ENCODE assay signal across 4 fruit fly cellular contexts in the genomic region with DNA sequence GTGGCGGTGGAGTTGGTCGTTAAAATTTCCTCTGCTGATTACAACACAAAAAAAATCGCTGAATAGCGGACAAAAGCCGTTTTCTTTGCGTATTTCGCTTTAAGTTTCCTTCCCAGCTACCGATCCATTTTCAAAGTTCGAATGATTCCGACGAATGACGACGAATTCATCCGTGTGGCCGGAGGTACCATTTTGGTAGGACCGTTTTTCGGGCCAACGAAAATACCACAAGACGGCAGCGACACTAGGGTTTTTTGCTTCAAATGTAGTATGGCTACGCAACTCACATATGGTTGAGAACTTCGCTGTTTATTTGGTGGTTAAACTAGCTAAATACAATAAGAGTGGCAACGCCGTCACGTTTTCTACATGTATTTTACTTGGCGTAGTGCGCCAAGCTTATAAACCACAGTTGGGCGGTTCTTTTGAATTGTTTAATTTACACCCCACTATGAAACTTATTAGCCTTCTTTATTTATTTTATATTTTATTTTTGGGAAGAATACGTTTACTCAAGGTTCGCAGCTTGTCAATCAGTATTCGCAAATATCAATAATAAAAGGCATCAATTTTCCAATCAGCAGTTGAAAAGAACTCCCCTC.
TF ChIP-seq lines count a peak whose summit lies in the region.

A gene (minus strand): TSS at position 179 of the 602 bp plus-strand sequence.

TF ChIP-seq in whole organism, adult, 20 proteins besides CTCF, POLR2A, EP300 and RAD21 (continued from another document):
- TF ChIP-seq Clk (GFP tag; optimal IDR thresholded peaks at IDR 0.05; lab: Kevin White, UChicago) (peak; percentile 9), kay (GFP tag; lab: Kevin White, UChicago; ENCODE audit: borderline replicate concordance) (peak; percentile 90), ovo (GFP tag; optimal IDR thresholded peaks at IDR 0.05; lab: Kevin White, UChicago) (peak; percentile 54), CG11617 (GFP tag; optimal IDR thresholded peaks at IDR 0.05; lab: Kevin White, UChicago) (peak; percentile 85)

TF ChIP-seq in whole organism, embryonic, 481 proteins besides CTCF, POLR2A, EP300 and RAD21 (continued from another document and continues in another):
- peak; percentile 47 for TF ChIP-seq CHES-1-like (GFP tag; optimal IDR thresholded peaks at IDR 0.05; lab: Kevin White, UChicago)
- TF ChIP-seq CG10654 (GFP tag; optimal IDR thresholded peaks at IDR 0.05; lab: Kevin White, UChicago) = peak; percentile 43
- peak; percentile 60 for TF ChIP-seq CG5180 (GFP tag; optimal IDR thresholded peaks at IDR 0.05; lab: Kevin White, UChicago)
- peak; percentile 34 for TF ChIP-seq CG12744 (GFP tag; optimal IDR thresholded peaks at IDR 0.05; lab: Kevin White, UChicago)
- peak; percentile 93 for TF ChIP-seq HmgZ (tag; optimal IDR thresholded peaks at IDR 0.05; lab: Kevin White, UChicago)
- TF ChIP-seq jing (GFP tag; optimal IDR thresholded peaks at IDR 0.05; lab: Kevin White, UChicago) = no peak
- TF ChIP-seq CG4707 (GFP tag; optimal IDR thresholded peaks at IDR 0.05; lab: Kevin White, UChicago) = peak; percentile 70
- peak; percentile 34 for TF ChIP-seq ATbp (GFP tag; optimal IDR thresholded peaks at IDR 0.05; lab: Kevin White, UChicago)
- peak; percentile 77 for TF ChIP-seq CG18599 (GFP tag; optimal IDR thresholded peaks at IDR 0.05; lab: Kevin White, UChicago)
- peak; percentile 9 for TF ChIP-seq twi (tag; optimal IDR thresholded peaks at IDR 0.05; lab: Kevin White, UChicago)
- TF ChIP-seq Bdp1 (GFP tag; optimal IDR thresholded peaks at IDR 0.05; lab: Kevin White, UChicago) = peak; percentile 16
- TF ChIP-seq wek (GFP tag; optimal IDR thresholded peaks at IDR 0.05; lab: Kevin White, UChicago) = peak; percentile 64
- TF ChIP-seq CG11504 (tag; optimal IDR thresholded peaks at IDR 0.05; lab: Kevin White, UChicago) = peak; percentile 68
- peak; percentile 99 for TF ChIP-seq pita (GFP tag; optimal IDR thresholded peaks at IDR 0.05; lab: Kevin White, UChicago)
- TF ChIP-seq az2 (GFP tag; optimal IDR thresholded peaks at IDR 0.05; lab: Kevin White, UChicago) = peak; percentile 22
- peak; percentile 25 for TF ChIP-seq CG7556 (GFP tag; optimal IDR thresholded peaks at IDR 0.05; lab: Kevin White, UChicago)
- TF ChIP-seq Hey (tag; optimal IDR thresholded peaks at IDR 0.05; lab: Kevin White, UChicago) = no peak
- no peak for TF ChIP-seq CG10462 (GFP tag; optimal IDR thresholded peaks at IDR 0.05; lab: Kevin White, UChicago)
- TF ChIP-seq zf30C (GFP tag; optimal IDR thresholded peaks at IDR 0.05; lab: Kevin White, UChicago) = peak; percentile 7
- peak; percentile 74 for TF ChIP-seq CG17829 (tag; optimal IDR thresholded peaks at IDR 0.05; lab: Kevin White, UChicago)
- peak; percentile 36 for TF ChIP-seq CG7839 (tag; optimal IDR thresholded peaks at IDR 0.05; lab: Kevin White, UChicago)
- no peak for TF ChIP-seq CG10565 (GFP tag; optimal IDR thresholded peaks at IDR 0.05; lab: Kevin White, UChicago)
- peak; percentile 55 for TF ChIP-seq Meics (GFP tag; optimal IDR thresholded peaks at IDR 0.05; lab: Kevin White, UChicago)
- no peak for TF ChIP-seq Six4 (GFP tag; optimal IDR thresholded peaks at IDR 0.05; lab: Kevin White, UChicago)
- TF ChIP-seq C15 (GFP tag; IDR thresholded peaks at IDR 0.05; lab: Robert Waterston, UW) = no peak
- peak; percentile 39 for TF ChIP-seq Hsf (GFP tag; optimal IDR thresholded peaks at IDR 0.05; lab: Kevin White, UChicago)
- TF ChIP-seq Nf-YB (GFP tag; optimal IDR thresholded peaks at IDR 0.05; lab: Kevin White, UChicago) = peak; percentile 39
- peak; percentile 61 for TF ChIP-seq HHEX (GFP tag; optimal IDR thresholded peaks at IDR 0.05; lab: Kevin White, UChicago)
- TF ChIP-seq CG3163 (GFP tag; optimal IDR thresholded peaks at IDR 0.05; lab: Kevin White, UChicago) = peak; percentile 59
- peak; percentile 70 for TF ChIP-seq Hand (GFP tag; optimal IDR thresholded peaks at IDR 0.05; lab: Kevin White, UChicago)
- TF ChIP-seq Optix (GFP tag; IDR thresholded peaks at IDR 0.05; lab: Robert Waterston, UW) = no peak
- peak; percentile 70 for TF ChIP-seq Side (GFP tag; optimal IDR thresholded peaks at IDR 0.05; lab: Kevin White, UChicago)
- peak; percentile 36 for TF ChIP-seq exex (tag; optimal IDR thresholded peaks at IDR 0.05; lab: Kevin White, UChicago)
- peak; percentile 67 for TF ChIP-seq lbe (GFP tag; optimal IDR thresholded peaks at IDR 0.05; lab: Kevin White, UChicago)
- TF ChIP-seq Nf-YC (tag; optimal IDR thresholded peaks at IDR 0.05; lab: Kevin White, UChicago) = peak; percentile 71
- TF ChIP-seq BtbVII (GFP tag; optimal IDR thresholded peaks at IDR 0.05; lab: Kevin White, UChicago) = peak; percentile 52
- peak; percentile 53 for TF ChIP-seq CG7928 (GFP tag; optimal IDR thresholded peaks at IDR 0.05; lab: Kevin White, UChicago)
- peak; percentile 84 for TF ChIP-seq hkb (optimal IDR thresholded peaks at IDR 0.05; lab: Kevin White, UChicago)
- no peak for TF ChIP-seq hkb (GFP tag; IDR thresholded peaks at IDR 0.05; lab: Robert Waterston, UW)
- TF ChIP-seq insv (GFP tag; optimal IDR thresholded peaks at IDR 0.05; lab: Kevin White, UChicago) = peak in 1 of 2 experiments; percentile 76

TF ChIP-seq in whole organism, prepupa, 60 proteins besides CTCF, POLR2A, EP300 and RAD21 (continued from another document):
- TF ChIP-seq Eip93F (GFP tag; optimal IDR thresholded peaks at IDR 0.05; lab: Kevin White, UChicago) = no peak
- TF ChIP-seq CG11294 (GFP tag; IDR thresholded peaks at IDR 0.05; lab: Robert Waterston, UW) = no peak
- TF ChIP-seq vri (GFP tag; optimal IDR thresholded peaks at IDR 0.05; lab: Kevin White, UChicago) = peak; percentile 80
- TF ChIP-seq Sox14 (GFP tag; optimal IDR thresholded peaks at IDR 0.05; lab: Kevin White, UChicago) = peak; percentile 66
- no peak for TF ChIP-seq Gug (GFP tag; IDR thresholded peaks at IDR 0.05; lab: Robert Waterston, UW)
- TF ChIP-seq CG8632 (GFP tag; optimal IDR thresholded peaks at IDR 0.05; lab: Kevin White, UChicago) = no peak
- no peak for TF ChIP-seq Smox (GFP tag; optimal IDR thresholded peaks at IDR 0.05; lab: Kevin White, UChicago)
- TF ChIP-seq CG6808 (GFP tag; optimal IDR thresholded peaks at IDR 0.05; lab: Kevin White, UChicago) = peak; percentile 61
- TF ChIP-seq Hr38 (GFP tag; optimal IDR thresholded peaks at IDR 0.05; lab: Kevin White, UChicago) = no peak
- no peak for TF ChIP-seq CG4318 (GFP tag; optimal IDR thresholded peaks at IDR 0.05; lab: Kevin White, UChicago)
- TF ChIP-seq CG32006 (GFP tag; optimal IDR thresholded peaks at IDR 0.05; lab: Kevin White, UChicago) = no peak
- TF ChIP-seq Ets96B (tag; optimal IDR thresholded peaks at IDR 0.05; lab: Kevin White, UChicago) = peak; percentile 28
- TF ChIP-seq cyc (GFP tag; optimal IDR thresholded peaks at IDR 0.05; lab: Kevin White, UChicago) = no peak
- no peak for TF ChIP-seq svp (GFP tag; lab: Kevin White, UChicago)
- peak; percentile 73 for TF ChIP-seq CG9139 (GFP tag; optimal IDR thresholded peaks at IDR 0.05; lab: Kevin White, UChicago)
- no peak for TF ChIP-seq CG31627 (GFP tag; optimal IDR thresholded peaks at IDR 0.05; lab: Kevin White, UChicago)
- TF ChIP-seq CG6854 (GFP tag; optimal IDR thresholded peaks at IDR 0.05; lab: Kevin White, UChicago) = peak; percentile 90
- peak; percentile 28 for TF ChIP-seq fkh (GFP tag; optimal IDR thresholded peaks at IDR 0.05; lab: Kevin White, UChicago)
- no peak for TF ChIP-seq CG6276 (GFP tag; optimal IDR thresholded peaks at IDR 0.05; lab: Kevin White, UChicago)
- peak; percentile 51 for TF ChIP-seq Eip78C (GFP tag; lab: Kevin White, UChicago)
- peak in 1 of 2 experiments; percentile 0 for TF ChIP-seq salr (GFP tag; optimal IDR thresholded peaks at IDR 0.05; lab: Kevin White, UChicago)
- no peak for TF ChIP-seq CG6792 (GFP tag; optimal IDR thresholded peaks at IDR 0.05; lab: Kevin White, UChicago)
- TF ChIP-seq CG3032 (tag; optimal IDR thresholded peaks at IDR 0.05; lab: Kevin White, UChicago) = peak; percentile 6
- TF ChIP-seq fd59A (GFP tag; optimal IDR thresholded peaks at IDR 0.05; lab: Kevin White, UChicago) = no peak
- no peak for TF ChIP-seq fd85E (GFP tag; optimal IDR thresholded peaks at IDR 0.05; lab: Kevin White, UChicago)
- no peak for TF ChIP-seq achi (GFP tag; optimal IDR thresholded peaks at IDR 0.05; lab: Kevin White, UChicago)
- peak; percentile 70 for TF ChIP-seq net (GFP tag; optimal IDR thresholded peaks at IDR 0.05; lab: Kevin White, UChicago)
- TF ChIP-seq CG11762 (GFP tag; optimal IDR thresholded peaks at IDR 0.05; lab: Kevin White, UChicago; ENCODE audit: insufficient read depth) = no peak
- no peak for TF ChIP-seq CG15336 (GFP tag; IDR thresholded peaks at IDR 0.05; lab: Robert Waterston, UW)
- TF ChIP-seq Sox15 (GFP tag; optimal IDR thresholded peaks at IDR 0.05; lab: Kevin White, UChicago) = no peak
- TF ChIP-seq Met (GFP tag; optimal IDR thresholded peaks at IDR 0.05; lab: Kevin White, UChicago) = no peak
- no peak for TF ChIP-seq CG11902 (GFP tag; optimal IDR thresholded peaks at IDR 0.05; lab: Kevin White, UChicago)
- no peak for TF ChIP-seq CG8119 (GFP tag; IDR thresholded peaks at IDR 0.05; lab: Robert Waterston, UW)
- TF ChIP-seq Eip75B (GFP tag; optimal IDR thresholded peaks at IDR 0.05; lab: Kevin White, UChicago) = peak; percentile 52
- TF ChIP-seq Ets21C (GFP tag; optimal IDR thresholded peaks at IDR 0.05; lab: Kevin White, UChicago) = no peak
- TF ChIP-seq topi (GFP tag; optimal IDR thresholded peaks at IDR 0.05; lab: Kevin White, UChicago) = peak; percentile 31
- peak; percentile 54 for TF ChIP-seq CG3919 (GFP tag; optimal IDR thresholded peaks at IDR 0.05; lab: Kevin White, UChicago)
- TF ChIP-seq CG16779 (tag; optimal IDR thresholded peaks at IDR 0.05; lab: Kevin White, UChicago) = peak; percentile 70
- TF ChIP-seq CG6163 (GFP tag; IDR thresholded peaks at IDR 0.05; lab: Robert Waterston, UW) = no peak
- TF ChIP-seq CG8319 (GFP tag; optimal IDR thresholded peaks at IDR 0.05; lab: Kevin White, UChicago) = no peak
- TF ChIP-seq Sox102F (GFP tag; optimal IDR thresholded peaks at IDR 0.05; lab: Kevin White, UChicago) = peak; percentile 61
- TF ChIP-seq Blimp-1 (GFP tag; optimal IDR thresholded peaks at IDR 0.05; lab: Kevin White, UChicago) = peak; percentile 24

TF ChIP-seq in whole organism, wandering third instar larva, 38 proteins besides CTCF, POLR2A, EP300 and RAD21 (continued from another document):
- TF ChIP-seq Dif (GFP tag; optimal IDR thresholded peaks at IDR 0.05; lab: Kevin White, UChicago; ENCODE audit: partially characterized antibody) (peak; percentile 72), usp (GFP tag; optimal IDR thresholded peaks at IDR 0.05; lab: Kevin White, UChicago) (no peak), lola (GFP tag; optimal IDR thresholded peaks at IDR 0.05; lab: Kevin White, UChicago) (no peak), fru (GFP tag; optimal IDR thresholded peaks at IDR 0.05; lab: Kevin White, UChicago) (peak; percentile 57), N (GFP tag; optimal IDR thresholded peaks at IDR 0.05; lab: Kevin White, UChicago) (no peak), Mio (GFP tag; optimal IDR thresholded peaks at IDR 0.05; lab: Kevin White, UChicago) (no peak), brk (GFP tag; optimal IDR thresholded peaks at IDR 0.05; lab: Kevin White, UChicago) (peak; percentile 70), dmrt93B (GFP tag; optimal IDR thresholded peaks at IDR 0.05; lab: Kevin White, UChicago) (peak; percentile 23), ey (GFP tag; optimal IDR thresholded peaks at IDR 0.05; lab: Kevin White, UChicago) (no peak), Vsx2 (GFP tag; optimal IDR thresholded peaks at IDR 0.05; lab: Kevin White, UChicago; ENCODE audit: partially characterized antibody) (no peak), h (GFP tag; optimal IDR thresholded peaks at IDR 0.05; lab: Kevin White, UChicago) (peak; percentile 58), Rel (GFP tag; optimal IDR thresholded peaks at IDR 0.05; lab: Kevin White, UChicago) (no peak), Rel (tag; optimal IDR thresholded peaks at IDR 0.05; lab: Kevin White, UChicago) (peak; percentile 65), psq (GFP tag; optimal IDR thresholded peaks at IDR 0.05; lab: Kevin White, UChicago) (peak; percentile 13), tai (GFP tag; optimal IDR thresholded peaks at IDR 0.05; lab: Kevin White, UChicago) (no peak)
